Worm (Caenorhabditis elegans) whole organism, young adult: ENCODE measurements around the gene flp-8.

Source experiments
- D2030.7 ChIP-seq: fragments of 200-800 bp; sonication (Bioruptor generic); IDR thresholded peaks from 2 replicates; pipeline ENCODE4 v1.3.6; 2022; ENCODE audit warnings: missing genetic modification reagents, missing genetic modification characterization, missing compliant biosample characterization
- F10E7.11 ChIP-seq: sonication (generic microtip); optimal IDR thresholded peaks from 2 replicates; lab custom pipeline; 2017; ENCODE audit warnings: mild to moderate bottlenecking, missing genetic modification characterization, moderate library complexity, missing compliant biosample characterization
- F23B12.7 ChIP-seq: sonication (generic microtip); optimal IDR thresholded peaks from 2 replicates; lab custom pipeline; 2017; ENCODE audit warnings: missing genetic modification characterization, mild to moderate bottlenecking, missing compliant biosample characterization, antibody characterized with exemption, moderate library complexity; ENCODE audit not compliant: insufficient read depth
- F49E8.2 ChIP-seq: sonication (generic microtip); optimal IDR thresholded peaks from 3 replicates; lab custom pipeline; 2017; ENCODE audit warnings: missing genetic modification characterization, mild to moderate bottlenecking, missing compliant biosample characterization, antibody characterized with exemption, moderate library complexity; ENCODE audit not compliant: insufficient read depth
- K11D2.4 ChIP-seq: fragments of 200-800 bp; sonication (Bioruptor generic); IDR thresholded peaks from 2 replicates; pipeline ENCODE4 v1.3.6; 2022; ENCODE audit warnings: missing genetic modification reagents, missing genetic modification characterization, missing compliant biosample characterization
- T26A5.8 ChIP-seq: sonication (generic microtip); optimal IDR thresholded peaks from 2 replicates; lab custom pipeline; 2016; ENCODE audit warnings: missing genetic modification characterization, missing compliant biosample characterization
- Y53F4B.3 ChIP-seq: fragments of 200-800 bp; sonication (Bioruptor generic); IDR thresholded peaks from 2 replicates; pipeline ENCODE4 v1.3.6; 2022; ENCODE audit warnings: missing genetic modification reagents, missing genetic modification characterization, missing compliant biosample characterization
- Y53G8AR.9 ChIP-seq: fragments of 200-800 bp; sonication (Bioruptor generic); conservative IDR thresholded peaks from 2 replicates; pipeline ENCODE4 v1.3.6; 2022; ENCODE audit warnings: missing genetic modification reagents, missing genetic modification characterization, missing compliant biosample characterization
- ZK185.1 ChIP-seq: sonication (generic microtip); optimal IDR thresholded peaks from 2 replicates; lab custom pipeline; 2016; ENCODE audit warnings: mild to moderate bottlenecking, missing genetic modification characterization, missing compliant biosample characterization; ENCODE audit not compliant: poor library complexity, severe bottlenecking
- ama-1 ChIP-seq, 3 experiments: fragments of 150-350 bp in 1 of 3; sonication (generic microtip) in 2 of 3; optimal IDR thresholded peaks; 2 replicates each; lab custom pipeline; 2014 to 2018; ENCODE audit warnings: missing biosample characterization in 2 of 3, missing genetic modification characterization in 2 of 3, missing genetic modification reagents in 2 of 3
- bed-2 ChIP-seq: fragments of 200-800 bp; sonication (Bioruptor generic); IDR thresholded peaks from 2 replicates; pipeline ENCODE4 v1.3.6; 2022; ENCODE audit warnings: missing genetic modification reagents, missing genetic modification characterization, missing compliant biosample characterization
- cebp-1 ChIP-seq, 2 experiments: fragments of 200-800 bp in 1 of 2; sonication (Bioruptor generic) in 1 of 2; sonication (generic microtip) in 1 of 2; IDR thresholded peaks in 1 of 2; optimal IDR thresholded peaks in 1 of 2; 2 replicates each; pipeline versions ENCODE4 v1.3.6 to Lab custom; 2017 to 2022; ENCODE audit warnings: missing compliant biosample characterization in 2 of 2, missing genetic modification characterization in 2 of 2, mild to moderate bottlenecking in 1 of 2, missing genetic modification reagents in 1 of 2, moderate library complexity in 1 of 2
- ceh-58 ChIP-seq: fragments of 200-800 bp; sonication (Bioruptor generic); IDR thresholded peaks from 2 replicates; pipeline ENCODE4 v1.3.6; 2022; ENCODE audit warnings: missing genetic modification characterization, missing compliant biosample characterization
- ceh-79 ChIP-seq: sonication (generic microtip); optimal IDR thresholded peaks from 2 replicates; lab custom pipeline; 2017; ENCODE audit warnings: mild to moderate bottlenecking, missing genetic modification characterization, missing compliant biosample characterization
- dox-1 ChIP-seq: fragments of 200-800 bp; sonication (Bioruptor generic); IDR thresholded peaks from 2 replicates; pipeline ENCODE4 v1.3.6; 2022; ENCODE audit warnings: missing genetic modification reagents, missing genetic modification characterization, missing compliant biosample characterization
- dpff-1 ChIP-seq: sonication (generic microtip); optimal IDR thresholded peaks from 2 replicates; lab custom pipeline; 2017; ENCODE audit warnings: mild to moderate bottlenecking, missing genetic modification characterization, missing compliant biosample characterization
- fkh-3 ChIP-seq: sonication (generic microtip); optimal IDR thresholded peaks from 2 replicates; lab custom pipeline; 2016; ENCODE audit warnings: mild to moderate bottlenecking, missing genetic modification characterization, missing compliant biosample characterization
- hlh-12 ChIP-seq: sonication (generic microtip); optimal IDR thresholded peaks from 2 replicates; lab custom pipeline; 2016; ENCODE audit warnings: missing genetic modification characterization, missing compliant biosample characterization
- hmg-1.2 ChIP-seq: fragments of 200-800 bp; sonication (Bioruptor generic); IDR thresholded peaks from 2 replicates; pipeline ENCODE4 v1.3.6; 2022; ENCODE audit warnings: missing genetic modification reagents, missing genetic modification characterization, missing compliant biosample characterization
- hrde-1 ChIP-seq: sonication (generic microtip); optimal IDR thresholded peaks from 2 replicates; lab custom pipeline; 2016; ENCODE audit warnings: missing genetic modification characterization, mild to moderate bottlenecking, missing compliant biosample characterization, moderate library complexity, missing genotype, missing genetic modification reagents, borderline replicate concordance
- lag-1 ChIP-seq: fragments of 200-800 bp; sonication (Bioruptor generic); IDR thresholded peaks from 2 replicates; pipeline ENCODE4 v1.3.6; 2022; ENCODE audit warnings: missing genetic modification reagents, missing genetic modification characterization, missing compliant biosample characterization
- lin-35 ChIP-seq, 3 experiments: fragments of 150-350 bp in 2 of 3; sonication (generic microtip) in 1 of 3; optimal IDR thresholded peaks; 2 replicates each; lab custom pipeline; 2014 to 2018; ENCODE audit warnings: missing biosample characterization in 3 of 3, missing genetic modification characterization in 3 of 3, missing genetic modification reagents in 3 of 3
- lin-40 ChIP-seq: sonication (generic microtip); optimal IDR thresholded peaks from 2 replicates; lab custom pipeline; 2016; ENCODE audit warnings: missing genetic modification characterization, mild to moderate bottlenecking, missing compliant biosample characterization, missing genotype, missing genetic modification reagents
- lsl-1 ChIP-seq: fragments of 200-800 bp; sonication (Bioruptor generic); optimal IDR thresholded peaks from 2 replicates; lab custom pipeline; 2018; ENCODE audit warnings: mild to moderate bottlenecking, missing genetic modification characterization, moderate library complexity, missing compliant biosample characterization
- lsy-27 ChIP-seq: sonication (generic microtip); optimal IDR thresholded peaks from 2 replicates; lab custom pipeline; 2017; ENCODE audit warnings: missing genetic modification characterization, mild to moderate bottlenecking, missing compliant biosample characterization, antibody characterized with exemption, missing genotype, borderline replicate concordance; ENCODE audit not compliant: insufficient read depth
- mel-28 ChIP-seq: sonication (generic microtip); optimal IDR thresholded peaks from 2 replicates; lab custom pipeline; 2016; ENCODE audit warnings: borderline replicate concordance, mild to moderate bottlenecking, missing genetic modification characterization, missing compliant biosample characterization
- nfya-2 ChIP-seq: fragments of 200-800 bp; sonication (Bioruptor generic); IDR thresholded peaks from 2 replicates; pipeline ENCODE4 v1.3.6; 2022; ENCODE audit warnings: missing genetic modification reagents, missing genetic modification characterization, missing compliant biosample characterization
- nhr-120 ChIP-seq: fragments of 200-800 bp; sonication (Bioruptor generic); IDR thresholded peaks from 2 replicates; pipeline ENCODE4 v1.3.6; 2022; ENCODE audit warnings: missing genetic modification characterization, missing compliant biosample characterization
- nhr-27 ChIP-seq: fragments of 200-800 bp; sonication (Bioruptor generic); optimal IDR thresholded peaks from 2 replicates; lab custom pipeline; 2018; ENCODE audit warnings: mild to moderate bottlenecking, missing genetic modification characterization, moderate library complexity, missing compliant biosample characterization
- nhr-80 ChIP-seq: sonication (generic microtip); optimal IDR thresholded peaks from 2 replicates; lab custom pipeline; 2016; ENCODE audit warnings: missing genetic modification characterization, missing compliant biosample characterization
- rcor-1 ChIP-seq: fragments of 200-800 bp; sonication (Bioruptor generic); IDR thresholded peaks from 2 replicates; pipeline ENCODE4 v1.3.6; 2022; ENCODE audit warnings: missing genetic modification reagents, missing genetic modification characterization, missing compliant biosample characterization
- rec-8 ChIP-seq, 2 experiments: sonication (generic microtip); optimal IDR thresholded peaks; 2 replicates each; lab custom pipeline; 2016; ENCODE audit warnings: mild to moderate bottlenecking in 2 of 2, missing genetic modification characterization in 2 of 2, missing genetic modification reagents in 2 of 2, missing genotype in 2 of 2, missing biosample characterization in 1 of 2, missing compliant biosample characterization in 1 of 2, moderate library complexity in 1 of 2
- sdz-38 ChIP-seq: sonication (generic microtip); optimal IDR thresholded peaks from 2 replicates; lab custom pipeline; 2016; ENCODE audit warnings: missing genotype, missing genetic modification characterization, missing compliant biosample characterization
- somi-1 ChIP-seq: fragments of 200-800 bp; sonication (Bioruptor generic); optimal IDR thresholded peaks from 2 replicates; lab custom pipeline; 2018; ENCODE audit warnings: mild to moderate bottlenecking, missing genetic modification characterization, missing compliant biosample characterization
- sptf-2 ChIP-seq: fragments of 200-800 bp; sonication (Bioruptor generic); optimal IDR thresholded peaks from 2 replicates; lab custom pipeline; 2018; ENCODE audit warnings: mild to moderate bottlenecking, missing genetic modification characterization, missing compliant biosample characterization
- ztf-22 ChIP-seq: fragments of 200-800 bp; sonication (Bioruptor generic); optimal IDR thresholded peaks from 2 replicates; lab custom pipeline; 2018; ENCODE audit warnings: mild to moderate bottlenecking, missing genetic modification characterization, moderate library complexity, missing compliant biosample characterization

The flp-8 gene

DNA sequence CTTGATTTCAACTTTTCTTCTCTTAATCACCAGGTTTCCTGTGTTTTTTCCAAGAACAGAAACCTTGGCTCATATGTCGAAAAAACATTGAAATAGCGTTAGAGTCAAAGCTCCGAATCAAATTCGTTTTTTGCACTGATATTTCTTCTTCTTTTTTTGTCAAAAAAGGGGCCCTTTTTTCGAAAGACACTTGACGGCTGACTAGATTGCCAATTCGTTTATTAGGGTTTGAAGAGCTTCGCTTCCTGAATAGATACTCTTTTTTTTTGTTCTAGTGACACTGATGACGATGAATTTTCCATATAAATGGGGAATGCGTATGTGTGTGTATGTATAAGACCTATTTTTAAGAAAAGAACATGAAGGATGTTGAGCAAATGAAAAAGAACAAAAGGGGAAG lies 35.5 kb downstream of the flp-8 start:
- TF ChIP-seq bed-2 (no peak), Y53F4B.3 (GFP tag; lab: Robert Waterston, UW) (no peak), mel-28 (no peak), somi-1 (GFP tag; lab: Kevin White, UChicago) (no peak), ama-1 (optimal IDR thresholded peaks at IDR 0.05; lab: Kevin White, UChicago) (no peak), ama-1 (GFP tag; optimal IDR thresholded peaks at IDR 0.05; lab: Kevin White, UChicago) (no peak), dox-1 (GFP tag; lab: Robert Waterston, UW) (no peak), nhr-27 (no peak), hrde-1 (tag; lab: Kevin White, UChicago) (no peak), lag-1 (GFP tag; lab: Robert Waterston, UW) (no peak), rec-8 (tag; optimal IDR thresholded peaks at IDR 0.05; lab: Kevin White, UChicago) (no peak)

DNA sequence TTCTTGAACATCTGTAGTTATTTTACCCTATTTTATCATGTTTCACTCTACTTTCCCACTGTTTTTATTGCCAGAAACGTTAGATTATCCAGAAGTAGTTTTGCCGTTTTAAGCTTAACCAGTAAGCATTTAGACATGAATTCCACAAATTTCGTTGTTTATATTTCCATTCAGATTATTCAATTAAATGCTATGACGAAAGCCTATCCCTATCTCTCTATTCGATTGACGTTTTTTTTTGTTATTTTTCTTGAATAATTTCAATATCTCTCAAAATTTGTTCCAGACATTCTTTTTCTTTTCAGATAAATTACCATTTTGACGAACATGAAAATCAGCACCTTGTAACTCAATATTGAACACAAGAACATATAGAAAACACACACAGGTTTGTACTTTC lies 37.3 kb downstream of the flp-8 start, which contains the start of gene npr-40:
Gene npr-40 (plus strand): TSS at position 301 of the 400 bp plus-strand sequence.
- TF ChIP-seq rec-8 (tag; optimal IDR thresholded peaks at IDR 0.05; lab: Kevin White, UChicago) (no peak), F23B12.7 (tag; lab: Kevin White, UChicago) (no peak), rcor-1 (GFP tag; lab: Robert Waterston, UW) (no peak), ztf-22 (GFP tag; lab: Kevin White, UChicago) (no peak), fkh-3 (tag; lab: Kevin White, UChicago) (no peak), hlh-12 (tag; lab: Kevin White, UChicago) (no peak), dpff-1 (no peak), nhr-27 (no peak), hmg-1.2 (no peak), lsl-1 (GFP tag; lab: Kevin White, UChicago) (no peak), dox-1 (GFP tag; lab: Robert Waterston, UW) (no peak), nfya-2 (GFP tag; lab: Robert Waterston, UW) (no peak), F49E8.2 (tag; lab: Kevin White, UChicago) (no peak), lsy-27 (tag; lab: Kevin White, UChicago) (no peak)
- TF ChIP-seq, all 124 proteins: peak for 0

DNA sequence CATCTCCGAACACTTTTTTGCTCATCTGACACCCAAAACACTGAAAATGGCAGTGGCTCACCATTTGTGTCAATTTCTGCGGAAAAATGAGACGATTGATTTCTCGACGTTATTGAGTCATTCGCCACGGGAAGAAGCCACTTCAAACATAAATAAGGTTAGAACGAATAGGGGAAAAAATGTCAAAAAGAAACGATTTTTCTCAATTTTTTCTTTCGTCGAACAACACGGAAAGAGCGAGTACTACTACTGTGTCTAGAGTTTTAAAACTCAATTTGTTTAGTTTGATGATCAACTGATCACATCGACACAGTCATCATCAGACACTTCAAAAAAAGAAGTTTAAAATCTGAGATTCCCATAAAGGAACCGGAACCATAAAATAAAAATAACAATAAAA lies 39.7 kb downstream of the flp-8 start:
- TF ChIP-seq ceh-79 (tag; lab: Kevin White, UChicago) (no peak), ceh-58 (GFP tag; lab: Robert Waterston, UW) (no peak), nhr-80 (tag; lab: Kevin White, UChicago) (no peak), F10E7.11 (tag; lab: Kevin White, UChicago) (no peak), nhr-120 (GFP tag; lab: Robert Waterston, UW) (no peak), K11D2.4 (GFP tag; lab: Robert Waterston, UW) (no peak), T26A5.8 (tag; lab: Kevin White, UChicago) (no peak), ZK185.1 (tag; lab: Kevin White, UChicago) (no peak), cebp-1 (GFP tag; IDR thresholded peaks at IDR 0.05; lab: Robert Waterston, UW) (no peak), cebp-1 (tag; optimal IDR thresholded peaks at IDR 0.05; lab: Kevin White, UChicago) (no peak), lin-40 (tag; lab: Kevin White, UChicago) (no peak), sdz-38 (tag; lab: Kevin White, UChicago) (no peak), sptf-2 (GFP tag; lab: Kevin White, UChicago) (no peak), lag-1 (GFP tag; lab: Robert Waterston, UW) (no peak), lin-35 (GFP tag; optimal IDR thresholded peaks at IDR 0.05; lab: Kevin White, UChicago) (no peak), D2030.7 (GFP tag; lab: Robert Waterston, UW) (no peak), Y53G8AR.9 (GFP tag; lab: Robert Waterston, UW) (no peak), nhr-27 (no peak)
